Worm (Caenorhabditis elegans): Measurements from ENCODE around the gene D2045.5.

D2045.5 gene

DNA sequence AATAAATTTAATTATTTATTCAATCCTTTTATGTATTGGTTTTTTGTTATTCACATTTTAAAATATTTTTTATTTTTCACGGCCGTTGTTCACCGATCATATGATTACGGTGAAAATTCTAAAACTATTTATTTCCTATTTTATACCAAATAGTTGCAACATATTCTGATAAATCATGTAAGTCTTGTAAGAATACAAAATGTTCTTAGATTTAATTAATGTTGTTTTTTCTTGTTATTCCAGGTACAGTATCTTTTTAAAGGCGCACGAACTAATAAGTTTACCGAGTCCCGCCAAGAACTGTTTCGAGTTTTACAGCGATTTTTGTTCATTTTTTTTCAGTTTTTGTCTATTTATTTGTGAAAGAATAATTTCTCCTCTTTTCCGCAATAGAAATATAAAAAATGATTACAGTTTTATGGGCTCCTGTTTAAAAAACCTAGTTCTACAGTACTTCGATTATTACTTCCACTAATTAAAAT is at the start of gene D2045.5:
Gene D2045.5, minus strand, starts transcription at position 51 of the 482 bp plus-strand sequence.
- TF ChIP-seq ztf-1 (GFP tag; conservative IDR thresholded peaks at IDR 0.05): no peak
- TF ChIP-seq nhr-237 (tag; optimal IDR thresholded peaks at IDR 0.05): no peak
- TF ChIP-seq nhr-129 (tag; optimal IDR thresholded peaks at IDR 0.05): no peak

- TF ChIP-seq ama-1 (optimal IDR thresholded peaks at IDR 0.05) (no peak), mdl-1 (tag; optimal IDR thresholded peaks at IDR 0.05) (no peak), nhr-21 (tag; optimal IDR thresholded peaks at IDR 0.05) (no peak), sma-9 (GFP tag; optimal IDR thresholded peaks at IDR 0.05) (no peak), sma-9 (tag; optimal IDR thresholded peaks at IDR 0.05) (no peak), lin-13 (GFP tag; optimal IDR thresholded peaks at IDR 0.05) (no peak), lin-11 (tag; optimal IDR thresholded peaks at IDR 0.05) (no peak), aly-2 (tag; optimal IDR thresholded peaks at IDR 0.05) (no peak), nhr-23 (tag; optimal IDR thresholded peaks at IDR 0.05) (no peak)
Observed at ce11 chrIII:10518884-10519283, 49.5 kb upstream of the D2045.5 start.

- TF ChIP-seq unc-55 (GFP tag; optimal IDR thresholded peaks at IDR 0.05) (peak; percentile 53), zag-1 (tag; optimal IDR thresholded peaks at IDR 0.05) (no peak)
Observed at ce11 chrIII:10515751-10516150, 46.3 kb upstream of the D2045.5 start.

DNA sequence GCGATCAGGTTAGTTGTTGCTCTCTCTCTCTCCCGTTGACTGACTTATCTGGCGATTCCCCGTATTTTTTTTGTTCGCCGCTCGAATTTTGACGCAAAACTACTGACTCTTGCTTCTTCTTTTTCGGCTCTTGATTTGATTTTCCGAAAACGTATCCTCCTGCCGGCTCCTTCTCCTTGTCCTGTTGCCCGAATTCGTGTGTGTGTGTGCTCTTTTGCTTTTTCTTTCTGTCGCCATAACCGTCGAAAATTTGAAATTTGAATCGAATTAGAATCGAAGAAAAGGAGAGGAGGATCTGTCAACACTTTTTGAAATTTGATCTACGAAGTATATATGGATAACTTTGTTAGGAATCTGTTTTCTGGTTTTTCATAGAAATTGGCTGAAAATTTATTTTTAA is 43.1 kb upstream of the D2045.5 start:
- no peak for TF ChIP-seq aly-2 (tag; optimal IDR thresholded peaks at IDR 0.05)
- TF ChIP-seq peb-1 (tag; optimal IDR thresholded peaks at IDR 0.05): no peak
- no peak for TF ChIP-seq nhr-10 (tag; optimal IDR thresholded peaks at IDR 0.05)
- no peak for TF ChIP-seq unc-62 (GFP tag; optimal IDR thresholded peaks at IDR 0.05)
- no peak for TF ChIP-seq nhr-12 (tag; optimal IDR thresholded peaks at IDR 0.05)
- TF ChIP-seq R02D3.7 (tag; optimal IDR thresholded peaks at IDR 0.05): no peak
- TF ChIP-seq alr-1 (tag; optimal IDR thresholded peaks at IDR 0.05): no peak
- TF ChIP-seq nhr-77 (tag; optimal IDR thresholded peaks at IDR 0.05): no peak
- no peak for TF ChIP-seq F13H6.1 (tag; optimal IDR thresholded peaks at IDR 0.05)
- TF ChIP-seq unc-39 (tag; optimal IDR thresholded peaks at IDR 0.05): no peak
- no peak for TF ChIP-seq nhr-21 (tag; optimal IDR thresholded peaks at IDR 0.05)
- no peak for TF ChIP-seq Y55F3AM.14 (GFP tag; optimal IDR thresholded peaks at IDR 0.05)
- no peak for TF ChIP-seq elt-3 (tag; optimal IDR thresholded peaks at IDR 0.05)
- TF ChIP-seq ztf-1 (GFP tag; conservative IDR thresholded peaks at IDR 0.05): no peak
- no peak for TF ChIP-seq nhr-6 (tag; optimal IDR thresholded peaks at IDR 0.05)
- TF ChIP-seq nhr-23 (tag; optimal IDR thresholded peaks at IDR 0.05): no peak
- no peak for TF ChIP-seq ztf-11 (tag; optimal IDR thresholded peaks at IDR 0.05)
- no peak for TF ChIP-seq sem-4 (tag; optimal IDR thresholded peaks at IDR 0.05)

DNA sequence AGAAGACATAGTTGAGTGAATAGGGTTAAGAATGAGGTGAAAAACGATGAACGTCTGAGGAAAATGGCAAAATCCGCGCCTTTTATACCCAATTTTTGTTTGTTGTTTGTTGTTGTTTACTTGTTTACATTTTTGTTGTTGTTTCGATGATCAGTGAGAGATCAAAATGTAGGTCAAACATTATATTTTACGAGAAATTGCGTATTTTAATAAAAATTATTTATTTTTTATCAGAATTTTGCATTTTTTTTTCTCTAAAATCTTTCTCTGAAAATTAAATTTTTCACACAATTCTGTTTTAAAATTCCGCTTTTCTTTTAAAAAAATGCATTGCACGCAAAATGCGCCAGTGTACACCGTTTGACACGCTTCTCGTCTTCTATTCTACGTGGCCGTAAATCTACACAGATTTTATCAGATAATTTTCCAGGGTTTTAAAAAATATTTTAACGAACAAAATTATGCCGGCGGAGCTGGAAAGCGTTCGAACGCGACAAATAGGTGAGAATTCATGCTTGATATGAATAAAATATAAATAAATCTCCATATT is 37.4 kb upstream of the D2045.5 start, which contains the start of the genes sip-1 and sly-1:
Gene sip-1, minus strand, starts transcription at position 103 of the 550 bp plus-strand sequence.
Gene sly-1, plus strand, starts transcription at position 360 of the 550 bp plus-strand sequence.
- TF ChIP-seq blmp-1 (tag; optimal IDR thresholded peaks at IDR 0.05; ENCODE audit: insufficient read depth): no peak
- no peak for TF ChIP-seq alr-1 (tag; optimal IDR thresholded peaks at IDR 0.05)
- peak; percentile 36 for TF ChIP-seq ama-1 (optimal IDR thresholded peaks at IDR 0.05)
- TF ChIP-seq nhr-237 (tag; optimal IDR thresholded peaks at IDR 0.05): no peak
- no peak for TF ChIP-seq nhr-12 (tag; optimal IDR thresholded peaks at IDR 0.05)
- no peak for TF ChIP-seq lin-39 (tag; optimal IDR thresholded peaks at IDR 0.05)
- TF ChIP-seq aly-2 (tag; optimal IDR thresholded peaks at IDR 0.05): no peak
- peak; percentile 44 for TF ChIP-seq egl-27 (tag; optimal IDR thresholded peaks at IDR 0.05)
- TF ChIP-seq nhr-25 (tag; optimal IDR thresholded peaks at IDR 0.05): peak; percentile 82
- TF ChIP-seq Y55F3AM.14 (GFP tag; optimal IDR thresholded peaks at IDR 0.05): no peak
- no peak for TF ChIP-seq skn-1 (tag; optimal IDR thresholded peaks at IDR 0.05)
- TF ChIP-seq ztf-1 (GFP tag; conservative IDR thresholded peaks at IDR 0.05): no peak
- no peak for TF ChIP-seq lin-11 (tag; optimal IDR thresholded peaks at IDR 0.05)
- TF ChIP-seq unc-39 (tag; optimal IDR thresholded peaks at IDR 0.05): no peak
- TF ChIP-seq nhr-11 (tag; optimal IDR thresholded peaks at IDR 0.05): no peak
- TF ChIP-seq gmeb-1 (tag; optimal IDR thresholded peaks at IDR 0.05): peak; percentile 96
- TF ChIP-seq elt-3 (tag; optimal IDR thresholded peaks at IDR 0.05): no peak
- TF ChIP-seq C34F6.9 (tag; optimal IDR thresholded peaks at IDR 0.05): peak; percentile 97
- TF ChIP-seq snpc-4 (tag; optimal IDR thresholded peaks at IDR 0.05): peak; percentile 16
- TF ChIP-seq nhr-10 (tag; optimal IDR thresholded peaks at IDR 0.05): peak; percentile 49
- peak; percentile 70 for TF ChIP-seq sma-9 (GFP tag; optimal IDR thresholded peaks at IDR 0.05)
- TF ChIP-seq sma-9 (tag; optimal IDR thresholded peaks at IDR 0.05): no peak
- no peak for TF ChIP-seq zag-1 (tag; optimal IDR thresholded peaks at IDR 0.05)
- peak; percentile 73 for TF ChIP-seq mab-5 (tag; optimal IDR thresholded peaks at IDR 0.05)
- TF ChIP-seq nhr-77 (tag; optimal IDR thresholded peaks at IDR 0.05): no peak
- no peak for TF ChIP-seq ztf-4 (tag; optimal IDR thresholded peaks at IDR 0.05)
- peak; percentile 58 for TF ChIP-seq nhr-21 (tag; optimal IDR thresholded peaks at IDR 0.05)
- peak; percentile 86 for TF ChIP-seq lin-13 (GFP tag; optimal IDR thresholded peaks at IDR 0.05)
- TF ChIP-seq fos-1 (tag; optimal IDR thresholded peaks at IDR 0.05): peak; percentile 74
- no peak for TF ChIP-seq ZK546.5 (tag; optimal IDR thresholded peaks at IDR 0.05)
- peak; percentile 60 for TF ChIP-seq F13H6.1 (tag; optimal IDR thresholded peaks at IDR 0.05)
- TF ChIP-seq ceh-16 (tag; optimal IDR thresholded peaks at IDR 0.05): no peak
- peak; percentile 97 for TF ChIP-seq crh-2 (tag; optimal IDR thresholded peaks at IDR 0.05)
- peak; percentile 67 for TF ChIP-seq sma-3 (GFP tag; optimal IDR thresholded peaks at IDR 0.05)
- TF ChIP-seq R02D3.7 (tag; optimal IDR thresholded peaks at IDR 0.05): peak; percentile 70
